Worm (Caenorhabditis elegans): ENCODE measurements around the gene Y38A10A.2.

- TF ChIP-seq tbx-9 (tag; optimal IDR thresholded peaks at IDR 0.05; ENCODE audit: borderline replicate concordance) = no peak
- TF ChIP-seq B0261.1 (tag; optimal IDR thresholded peaks at IDR 0.05) = no peak
- TF ChIP-seq let-526 (GFP tag; IDR thresholded peaks at IDR 0.05) = no peak
- no peak for TF ChIP-seq fkh-3 (tag; optimal IDR thresholded peaks at IDR 0.05)
- no peak for TF ChIP-seq lsy-27 (tag; optimal IDR thresholded peaks at IDR 0.05; ENCODE audit: borderline replicate concordance, insufficient read depth)
- no peak for TF ChIP-seq unc-130 (GFP tag; optimal IDR thresholded peaks at IDR 0.05)
- TF ChIP-seq zfh-2 (GFP tag; conservative IDR thresholded peaks at IDR 0.05) = no peak
- no peak for TF ChIP-seq madf-3 (GFP tag; IDR thresholded peaks at IDR 0.05)
These were observed 40.2 kb upstream of the Y38A10A.2 start, which contains the start of gene Y38A10A.11 for ce11 chrV:6103429-6103828.
